Fruit fly (Drosophila melanogaster): ENCODE data around the gene CG10375.
A peak's percentile ranks its signal among the peaks of the same experiment; 100 is the strongest.

Gene CG10375

DNA sequence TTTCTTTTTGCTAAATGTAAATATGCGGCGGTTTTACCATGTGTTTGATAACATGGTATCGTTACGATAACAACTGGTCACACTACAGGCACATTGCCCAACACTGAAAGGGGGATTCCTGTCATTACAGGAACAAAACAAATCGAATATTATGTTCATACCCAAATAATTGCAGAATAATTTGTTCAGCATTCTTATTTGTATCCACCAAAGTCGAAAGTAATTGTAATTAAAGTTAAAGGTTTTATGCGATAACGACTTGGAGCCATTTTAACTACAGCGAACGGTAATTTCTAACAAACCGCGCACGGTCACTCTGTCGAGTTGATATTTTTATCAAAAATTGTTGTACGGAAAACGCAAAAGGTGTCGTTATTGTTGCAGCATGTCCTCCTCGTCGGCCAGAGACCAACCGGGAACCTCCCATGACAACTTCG is at the start of gene CG10375, which contains the start of gene CG10214:
TSS of gene CG10375 (plus strand) at position 296 of the 437 bp plus-strand sequence.
TSS of gene CG10214 (minus strand) at position 72 of the 437 bp plus-strand sequence.
- no peak for TF ChIP-seq CG10348 (GFP tag; IDR thresholded peaks at IDR 0.05)
- peak; percentile 55 for TF ChIP-seq CG15710 (tag; optimal IDR thresholded peaks at IDR 0.05)
- peak; percentile 62 for TF ChIP-seq CG8301 (tag; optimal IDR thresholded peaks at IDR 0.05)
- TF ChIP-seq CG13204 (GFP tag; optimal IDR thresholded peaks at IDR 0.05) = no peak
- no peak for TF ChIP-seq Pif1A (GFP tag; optimal IDR thresholded peaks at IDR 0.05)
- no peak for TF ChIP-seq D1 (tag; optimal IDR thresholded peaks at IDR 0.05)
- TF ChIP-seq rn (GFP tag; IDR thresholded peaks at IDR 0.05) = no peak
- TF ChIP-seq CG8159 (tag; optimal IDR thresholded peaks at IDR 0.05) = peak; percentile 61
- TF ChIP-seq Snoo (tag; optimal IDR thresholded peaks at IDR 0.05) = peak; percentile 48
- TF ChIP-seq gl (tag; optimal IDR thresholded peaks at IDR 0.05) = peak; percentile 26
- peak; percentile 14 for TF ChIP-seq CG34367 (tag; optimal IDR thresholded peaks at IDR 0.05)
- TF ChIP-seq CG32121 (GFP tag; IDR thresholded peaks at IDR 0.05) = peak; percentile 65
- peak; percentile 29 for TF ChIP-seq CG9948 (tag; optimal IDR thresholded peaks at IDR 0.05)
- TF ChIP-seq Ets98B (GFP tag; IDR thresholded peaks at IDR 0.05) = peak; percentile 64
- TF ChIP-seq fd96Ca (GFP tag; IDR thresholded peaks at IDR 0.05) = peak; percentile 67; the same call in 1 of the 3 replicates
- TF ChIP-seq CG12605 (GFP tag; IDR thresholded peaks at IDR 0.05) = peak; percentile 34; the same call in 1 of the 2 replicates
- TF ChIP-seq Pif1B (GFP tag; optimal IDR thresholded peaks at IDR 0.05) = no peak
- no peak for TF ChIP-seq EcR (GFP tag; optimal IDR thresholded peaks at IDR 0.05)
- no peak for TF ChIP-seq CG14655 (GFP tag; optimal IDR thresholded peaks at IDR 0.05)
- peak; percentile 75 for TF ChIP-seq CG4496 (GFP tag; IDR thresholded peaks at IDR 0.05)
- peak; percentile 51 for TF ChIP-seq CG17806 (tag; optimal IDR thresholded peaks at IDR 0.05)

DNA sequence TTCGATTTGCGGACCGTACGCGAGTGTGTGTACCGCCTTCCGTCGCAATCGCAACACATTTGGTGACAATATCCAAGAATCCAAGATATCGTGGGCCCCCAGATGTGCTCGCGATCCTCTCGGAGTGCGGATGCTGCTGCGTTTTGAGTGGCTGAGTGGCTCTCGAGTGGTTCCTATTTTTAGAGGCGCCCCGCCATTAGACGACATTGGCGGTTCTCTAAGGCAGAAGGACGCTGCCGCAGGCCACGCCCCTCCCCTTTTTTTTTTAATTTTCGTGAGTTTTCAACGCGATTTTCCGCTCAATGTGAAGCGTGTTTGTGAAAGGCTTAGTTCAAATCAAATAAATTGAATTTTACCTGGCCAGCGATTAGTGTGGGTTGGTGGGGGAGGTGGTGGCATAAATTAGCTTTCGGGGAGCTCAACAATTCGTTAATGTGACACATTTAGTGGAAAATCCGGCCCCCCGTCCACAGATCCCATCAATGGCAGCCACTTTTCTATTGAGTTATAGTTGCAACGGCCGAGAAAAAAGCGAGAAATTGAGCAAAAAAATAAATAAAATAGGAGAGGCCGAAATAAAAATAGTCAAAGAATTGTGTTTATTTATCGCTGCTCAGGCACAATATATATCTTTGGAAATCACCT is 49.1 kb upstream of the CG10375 start, which contains the start of gene nau:
TSS of gene nau (minus strand) at position 61 of the 645 bp plus-strand sequence.
- no peak for TF ChIP-seq D1 (tag; optimal IDR thresholded peaks at IDR 0.05)
- no peak for TF ChIP-seq Pif1A (GFP tag; optimal IDR thresholded peaks at IDR 0.05)
- TF ChIP-seq Ets98B (GFP tag; IDR thresholded peaks at IDR 0.05) = no peak
- no peak for TF ChIP-seq Snoo (tag; optimal IDR thresholded peaks at IDR 0.05)
- no peak for TF ChIP-seq CG12605 (GFP tag; IDR thresholded peaks at IDR 0.05)
- no peak for TF ChIP-seq CG10348 (GFP tag; IDR thresholded peaks at IDR 0.05)
- TF ChIP-seq gl (tag; optimal IDR thresholded peaks at IDR 0.05) = no peak
- no peak for TF ChIP-seq CG32121 (GFP tag; IDR thresholded peaks at IDR 0.05)
- TF ChIP-seq CG15710 (tag; optimal IDR thresholded peaks at IDR 0.05) = no peak

DNA sequence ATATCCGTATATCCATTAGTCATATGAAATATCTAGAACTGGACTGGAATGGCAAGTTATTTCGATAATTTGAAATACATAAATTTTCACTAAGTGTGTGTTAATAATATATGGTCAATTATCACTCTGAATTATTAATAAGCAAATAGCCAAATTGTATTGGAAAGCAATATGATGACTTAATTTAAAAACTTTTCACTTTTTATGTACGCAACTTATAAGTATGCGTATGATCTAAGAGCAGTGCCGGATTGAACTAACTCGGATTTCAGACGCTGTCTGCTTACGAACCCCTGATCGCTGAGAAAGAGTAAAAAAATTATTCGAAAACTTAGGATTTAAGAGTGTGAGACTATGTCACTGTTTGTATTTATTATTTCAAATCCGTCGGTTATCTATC is 46.0 kb upstream of the CG10375 start, which contains the start of gene CG10232:
TSS of gene CG10232 (minus strand) at position 101 of the 400 bp plus-strand sequence.
- TF ChIP-seq EcR (GFP tag; optimal IDR thresholded peaks at IDR 0.05) = no peak
- no peak for TF ChIP-seq CG32121 (GFP tag; IDR thresholded peaks at IDR 0.05)

DNA sequence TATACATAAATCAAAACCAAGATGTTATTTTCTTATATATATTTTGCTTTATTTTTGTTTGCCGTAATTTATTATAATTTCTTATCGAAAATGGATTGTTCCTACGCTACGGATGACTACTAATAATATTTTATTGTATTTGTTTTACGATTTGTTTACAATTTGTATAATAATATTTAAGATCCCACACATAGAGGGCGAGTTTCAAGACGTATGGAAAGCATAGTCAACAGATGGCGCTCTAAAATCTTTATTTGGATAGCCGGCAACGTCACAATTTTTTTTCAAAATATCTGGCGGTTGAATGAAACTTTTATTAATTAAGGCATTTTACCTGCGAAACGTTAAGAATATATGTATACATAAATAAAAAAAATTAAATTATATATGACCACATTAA is 45.6 kb upstream of the CG10375 start:
- TF ChIP-seq CG8159 (tag; optimal IDR thresholded peaks at IDR 0.05) = no peak
- peak; percentile 84 for TF ChIP-seq D1 (tag; optimal IDR thresholded peaks at IDR 0.05)

DNA sequence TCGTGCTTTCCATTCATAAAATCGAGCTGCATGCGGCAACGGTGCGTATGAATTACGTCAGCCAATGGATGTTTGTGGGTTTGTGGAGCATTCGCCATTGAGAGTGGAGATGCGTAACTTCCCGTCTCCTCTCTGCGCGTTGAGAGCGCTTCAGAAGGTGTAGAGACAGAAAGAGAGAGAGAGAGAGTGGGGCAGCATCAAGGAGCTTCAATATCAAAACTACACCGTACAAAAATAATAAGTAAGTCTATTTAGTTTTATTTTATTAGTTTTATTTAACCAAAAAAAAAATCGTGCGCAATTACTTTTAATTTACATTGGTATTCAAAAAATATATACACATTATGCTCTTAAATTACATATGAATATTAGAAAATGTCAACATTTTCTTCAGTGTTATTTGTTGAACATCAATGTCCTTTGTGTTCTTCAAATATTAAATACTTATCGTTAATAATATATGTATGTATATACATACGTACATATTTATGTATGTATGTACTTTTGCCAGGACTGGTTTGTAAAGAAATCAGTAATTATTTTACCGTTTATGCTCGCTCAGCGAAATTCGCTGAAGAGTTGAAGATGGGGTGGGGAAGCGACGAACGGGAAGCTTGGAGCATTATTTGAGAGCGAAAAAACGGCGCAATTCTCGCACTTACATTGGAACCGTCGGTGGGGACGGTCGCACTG is 44.7 kb upstream of the CG10375 start, which contains the start of gene CG10365:
TSS of gene CG10365 (plus strand) at position 652 of the 693 bp plus-strand sequence.
- TF ChIP-seq CG34367 (tag; optimal IDR thresholded peaks at IDR 0.05) (peak; percentile 86), CG10348 (GFP tag; IDR thresholded peaks at IDR 0.05) (no peak; the same call in 1 of the 2 replicates), Pif1B (GFP tag; optimal IDR thresholded peaks at IDR 0.05) (peak; percentile 56), CG17806 (tag; optimal IDR thresholded peaks at IDR 0.05) (peak; percentile 94), CG4496 (GFP tag; IDR thresholded peaks at IDR 0.05) (peak; percentile 90), CG14655 (GFP tag; optimal IDR thresholded peaks at IDR 0.05) (peak; percentile 89), Pif1A (GFP tag; optimal IDR thresholded peaks at IDR 0.05) (peak; percentile 70), CG12605 (GFP tag; IDR thresholded peaks at IDR 0.05) (peak; percentile 93), Snoo (tag; optimal IDR thresholded peaks at IDR 0.05) (peak; percentile 87), CG15710 (tag; optimal IDR thresholded peaks at IDR 0.05) (peak; percentile 93), CG32121 (GFP tag; IDR thresholded peaks at IDR 0.05) (peak; percentile 88), CG13204 (GFP tag; optimal IDR thresholded peaks at IDR 0.05) (peak; percentile 55), rn (GFP tag; IDR thresholded peaks at IDR 0.05) (peak; percentile 86), fd96Ca (GFP tag; IDR thresholded peaks at IDR 0.05) (no peak), Ets98B (GFP tag; IDR thresholded peaks at IDR 0.05) (peak; percentile 78), D1 (tag; optimal IDR thresholded peaks at IDR 0.05) (peak; percentile 96), gl (tag; optimal IDR thresholded peaks at IDR 0.05) (peak; percentile 45), EcR (GFP tag; optimal IDR thresholded peaks at IDR 0.05) (peak; percentile 41), CG8301 (tag; optimal IDR thresholded peaks at IDR 0.05) (peak; percentile 94), CG9948 (tag; optimal IDR thresholded peaks at IDR 0.05) (peak; percentile 96), CG8159 (tag; optimal IDR thresholded peaks at IDR 0.05) (peak; percentile 97)
